Fruit fly (Drosophila melanogaster) whole organism, pupa: ENCODE data around the gene RhoGAP19D.

Experiments
- CG10348 ChIP-seq: fragments of 200-800 bp; sonication (Bioruptor generic); IDR thresholded peaks from 2 replicates; pipeline ENCODE4 v1.3.6; 2022; ENCODE audit warnings: missing biosample characterization, missing genetic modification characterization
- CG12605 ChIP-seq: fragments of 200-800 bp; sonication (Bioruptor generic); IDR thresholded peaks from 2 replicates; pipeline ENCODE4 v1.3.6; 2022; ENCODE audit warnings: missing biosample characterization, missing genetic modification characterization
- CG13204 ChIP-seq: fragments of 200-800 bp; sonication (Bioruptor generic); optimal IDR thresholded peaks from 2 replicates; lab custom pipeline; 2018; ENCODE audit warnings: missing biosample characterization, mild to moderate bottlenecking, missing genetic modification characterization, moderate library complexity
- CG14655 ChIP-seq: fragments of 200-800 bp; sonication (Bioruptor generic); optimal IDR thresholded peaks from 3 replicates; lab custom pipeline; 2017; ENCODE audit warnings: mild to moderate bottlenecking, missing biosample characterization, missing genetic modification reagents, missing genetic modification characterization
- CG15710 ChIP-seq: fragments of 200-800 bp; sonication (Bioruptor generic); optimal IDR thresholded peaks from 2 replicates; lab custom pipeline; 2018; ENCODE audit warnings: missing biosample characterization, mild to moderate bottlenecking, missing genetic modification characterization, moderate library complexity
- CG17806 ChIP-seq: fragments of 200-800 bp; sonication (Bioruptor generic); optimal IDR thresholded peaks from 2 replicates; lab custom pipeline; 2018; ENCODE audit warnings: missing biosample characterization, mild to moderate bottlenecking, missing genetic modification characterization, moderate library complexity
- CG32121 ChIP-seq: fragments of 200-800 bp; sonication (Bioruptor generic); IDR thresholded peaks from 2 replicates; pipeline ENCODE4 v1.3.6; 2022; ENCODE audit warnings: missing biosample characterization, missing genetic modification characterization
- CG34367 ChIP-seq: fragments of 200-800 bp; sonication (Bioruptor generic); optimal IDR thresholded peaks from 2 replicates; lab custom pipeline; 2018; ENCODE audit warnings: missing biosample characterization, mild to moderate bottlenecking, missing genetic modification characterization
- CG4496 ChIP-seq: fragments of 200-800 bp; sonication (Bioruptor generic); IDR thresholded peaks from 3 replicates; pipeline ENCODE4 v1.3.6; 2022; ENCODE audit warnings: missing biosample characterization, missing genetic modification characterization
- CG8159 ChIP-seq: fragments of 200-800 bp; sonication (Bioruptor generic); optimal IDR thresholded peaks from 3 replicates; lab custom pipeline; 2018; ENCODE audit warnings: missing biosample characterization, mild to moderate bottlenecking, missing genetic modification characterization, moderate library complexity
- CG8301 ChIP-seq: fragments of 200-800 bp; sonication (Bioruptor generic); optimal IDR thresholded peaks from 2 replicates; lab custom pipeline; 2018; ENCODE audit warnings: missing biosample characterization, mild to moderate bottlenecking, missing genetic modification characterization
- CG9948 ChIP-seq: fragments of 200-800 bp; sonication (Bioruptor generic); optimal IDR thresholded peaks from 2 replicates; lab custom pipeline; 2018; ENCODE audit warnings: missing biosample characterization, mild to moderate bottlenecking, missing genetic modification characterization, moderate library complexity
- D1 ChIP-seq: fragments of 200-800 bp; sonication (Bioruptor generic); optimal IDR thresholded peaks from 2 replicates; lab custom pipeline; 2018; ENCODE audit warnings: missing biosample characterization, mild to moderate bottlenecking, missing genetic modification characterization, moderate library complexity
- EcR ChIP-seq: fragments of 200-800 bp; sonication (Bioruptor generic); optimal IDR thresholded peaks from 3 replicates; lab custom pipeline; 2019; ENCODE audit warnings: missing biosample characterization, missing genetic modification characterization, mild to moderate bottlenecking, moderate library complexity, missing genetic modification reagents
- Ets98B ChIP-seq: fragments of 200-800 bp; sonication (Bioruptor generic); IDR thresholded peaks from 2 replicates; pipeline ENCODE4 v1.3.6; 2022; ENCODE audit warnings: missing biosample characterization, missing genetic modification characterization
- Pif1A ChIP-seq: fragments of 200-800 bp; sonication (Bioruptor generic); optimal IDR thresholded peaks from 3 replicates; lab custom pipeline; 2016; ENCODE audit warnings: missing biosample characterization, missing genetic modification characterization
- Pif1B ChIP-seq: fragments of 200-800 bp; sonication (Bioruptor generic); optimal IDR thresholded peaks from 3 replicates; lab custom pipeline; 2016; ENCODE audit warnings: missing biosample characterization, missing genetic modification characterization
- Snoo ChIP-seq: fragments of 200-800 bp; sonication (Bioruptor generic); optimal IDR thresholded peaks from 3 replicates; lab custom pipeline; 2017; ENCODE audit warnings: missing biosample characterization, mild to moderate bottlenecking, missing genetic modification characterization, inconsistent platforms
- fd96Ca ChIP-seq: fragments of 200-800 bp; sonication (Bioruptor generic); IDR thresholded peaks from 3 replicates; pipeline ENCODE4 v1.3.6; 2022; ENCODE audit warnings: missing biosample characterization, missing genetic modification characterization
- gl ChIP-seq: fragments of 200-800 bp; sonication (Bioruptor generic); optimal IDR thresholded peaks from 2 replicates; lab custom pipeline; 2018; ENCODE audit warnings: missing biosample characterization, mild to moderate bottlenecking, missing genetic modification characterization
- rn ChIP-seq: fragments of 200-800 bp; sonication (Bioruptor generic); IDR thresholded peaks from 2 replicates; pipeline ENCODE4 v1.3.6; 2022; ENCODE audit warnings: missing biosample characterization, missing genetic modification characterization

RhoGAP19D gene

DNA sequence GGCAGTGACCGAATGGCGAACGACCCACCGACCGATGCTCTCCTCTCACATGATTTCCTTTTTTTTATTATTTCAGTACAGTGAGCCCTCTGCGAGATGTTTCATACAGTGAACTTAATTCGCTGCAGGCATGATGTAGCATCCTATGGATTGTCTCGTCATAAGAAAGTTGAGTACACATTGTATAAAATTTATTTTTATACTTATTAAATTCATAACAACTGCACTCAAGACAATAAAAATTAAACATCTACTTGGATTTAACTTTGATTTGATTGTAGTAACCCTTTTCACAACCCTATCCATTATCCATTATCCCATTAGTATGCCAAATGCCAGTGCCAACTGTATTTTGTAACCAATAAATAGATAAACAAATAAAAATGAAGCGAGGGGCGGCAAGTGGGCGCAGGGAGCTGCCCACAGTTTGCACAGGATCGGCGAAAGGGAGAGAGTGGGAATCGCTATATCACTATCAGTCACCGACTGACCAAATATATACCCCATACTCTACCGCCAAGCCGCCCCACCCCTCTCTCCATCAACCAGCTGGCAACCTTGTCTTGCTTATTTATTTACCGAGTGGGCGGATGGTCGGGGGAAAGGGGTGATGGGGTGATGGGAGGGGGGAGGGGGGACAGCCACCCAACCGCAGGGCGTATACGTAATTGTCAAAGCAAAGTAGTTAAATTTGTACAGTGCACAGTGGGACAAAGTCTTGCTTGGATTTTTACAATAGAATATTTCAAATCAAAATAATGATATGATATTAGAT lies 27.5 kb downstream of the RhoGAP19D start:
- peak; percentile 51 for TF ChIP-seq Pif1A (GFP tag; lab: Kevin White, UChicago)
- no peak for TF ChIP-seq D1
- peak; percentile 56 for TF ChIP-seq CG8301
- peak; percentile 63 for TF ChIP-seq CG15710 (tag; lab: Kevin White, UChicago)
- no peak for TF ChIP-seq Snoo (tag; lab: Kevin White, UChicago)
- peak; percentile 54 for TF ChIP-seq Pif1B (GFP tag; lab: Kevin White, UChicago)
- peak; percentile 54; the same call in 2 of the 3 replicates for TF ChIP-seq fd96Ca (GFP tag; lab: Robert Waterston, UW)
- TF ChIP-seq CG12605 (GFP tag; lab: Robert Waterston, UW): no peak
- peak; percentile 29 for TF ChIP-seq CG34367 (tag; lab: Kevin White, UChicago)
- no peak for TF ChIP-seq CG13204 (GFP tag; lab: Kevin White, UChicago)
- no peak for TF ChIP-seq gl
- peak; percentile 46; the same call in 1 of the 3 replicates for TF ChIP-seq CG4496 (GFP tag; lab: Robert Waterston, UW)
- peak; percentile 72 for TF ChIP-seq CG14655 (GFP tag; lab: Kevin White, UChicago)
- TF ChIP-seq Ets98B (GFP tag; lab: Robert Waterston, UW): no peak
- peak; percentile 58 for TF ChIP-seq CG9948
- peak; percentile 78 for TF ChIP-seq CG8159 (tag; lab: Kevin White, UChicago)
- TF ChIP-seq CG17806 (tag; lab: Kevin White, UChicago): peak; percentile 63
- peak; percentile 45 for TF ChIP-seq EcR (GFP tag; lab: Kevin White, UChicago)
- no peak for TF ChIP-seq rn
- no peak for TF ChIP-seq CG10348 (GFP tag; lab: Robert Waterston, UW)
- TF ChIP-seq CG32121 (GFP tag; lab: Robert Waterston, UW): peak; percentile 66

- TF ChIP-seq CG10348 (GFP tag; lab: Robert Waterston, UW): no peak
- TF ChIP-seq, all 21 proteins: peak for 0
Measured at dm6 chrX:20481404-20481803, 29.1 kb downstream of the RhoGAP19D start.

DNA sequence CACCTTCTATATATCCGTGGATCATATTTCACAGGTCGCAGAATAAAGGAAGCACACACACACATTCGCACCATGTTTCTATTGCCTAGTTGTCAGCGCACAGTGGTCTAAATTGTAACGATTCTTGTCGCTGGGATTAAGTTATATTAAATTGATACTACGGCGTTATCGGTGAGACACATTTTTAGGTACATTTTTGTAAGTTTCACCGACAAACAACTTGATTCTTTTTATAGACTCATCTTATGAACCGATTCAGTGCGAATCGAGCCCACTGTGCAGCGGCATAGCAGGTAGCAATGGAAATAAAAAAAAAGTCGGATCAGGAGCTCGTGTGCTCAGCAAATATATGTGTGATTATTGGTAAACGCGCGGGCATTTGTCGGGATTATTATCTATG lies 30.1 kb downstream of the RhoGAP19D start:
- TF ChIP-seq CG9948 (peak; percentile 72), CG17806 (tag; lab: Kevin White, UChicago) (peak; percentile 62), gl (no peak), CG4496 (GFP tag; lab: Robert Waterston, UW) (peak; percentile 86), CG15710 (tag; lab: Kevin White, UChicago) (peak; percentile 42), CG8159 (tag; lab: Kevin White, UChicago) (peak; percentile 61), EcR (GFP tag; lab: Kevin White, UChicago) (no peak), Ets98B (GFP tag; lab: Robert Waterston, UW) (peak; percentile 73), Pif1A (GFP tag; lab: Kevin White, UChicago) (peak; percentile 79), CG10348 (GFP tag; lab: Robert Waterston, UW) (peak; percentile 32; the same call in 1 of the 2 replicates), CG32121 (GFP tag; lab: Robert Waterston, UW) (peak; percentile 58; the same call in 1 of the 2 replicates), CG8301 (no peak), CG34367 (tag; lab: Kevin White, UChicago) (peak; percentile 68), CG13204 (GFP tag; lab: Kevin White, UChicago) (no peak), CG12605 (GFP tag; lab: Robert Waterston, UW) (peak; percentile 51; the same call in 1 of the 2 replicates), rn (no peak), D1 (no peak), Snoo (tag; lab: Kevin White, UChicago) (peak; percentile 72), Pif1B (GFP tag; lab: Kevin White, UChicago) (peak; percentile 76), CG14655 (GFP tag; lab: Kevin White, UChicago) (no peak), fd96Ca (GFP tag; lab: Robert Waterston, UW) (peak; percentile 86)

DNA sequence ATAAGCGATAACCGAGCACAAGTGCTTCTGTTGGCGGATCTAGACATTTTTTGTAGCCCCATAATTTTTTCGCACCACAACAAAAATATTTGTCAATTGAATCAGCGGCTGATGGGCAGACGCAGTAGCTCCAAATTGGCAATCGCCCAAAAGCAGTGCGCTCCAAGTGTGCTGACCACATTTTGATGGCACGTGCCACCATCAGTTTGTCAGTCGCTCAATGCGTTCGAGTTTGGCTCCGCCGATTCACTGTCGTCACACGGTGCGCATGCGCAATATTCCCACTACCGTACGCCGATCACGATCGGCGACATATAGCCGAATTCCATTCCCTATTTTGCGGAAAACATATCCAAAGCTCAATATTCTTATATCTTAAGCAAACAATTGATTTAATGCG lies 31.8 kb downstream of the RhoGAP19D start:
- TF ChIP-seq CG34367 (tag; lab: Kevin White, UChicago): no peak
- no peak for TF ChIP-seq fd96Ca (GFP tag; lab: Robert Waterston, UW)
- no peak for TF ChIP-seq CG8159 (tag; lab: Kevin White, UChicago)
- TF ChIP-seq Pif1B (GFP tag; lab: Kevin White, UChicago): no peak
- no peak for TF ChIP-seq CG13204 (GFP tag; lab: Kevin White, UChicago)
- no peak for TF ChIP-seq CG8301
- TF ChIP-seq CG17806 (tag; lab: Kevin White, UChicago): no peak
- no peak for TF ChIP-seq gl
- no peak for TF ChIP-seq CG10348 (GFP tag; lab: Robert Waterston, UW)
- TF ChIP-seq CG32121 (GFP tag; lab: Robert Waterston, UW): no peak
- TF ChIP-seq EcR (GFP tag; lab: Kevin White, UChicago): no peak
- TF ChIP-seq CG14655 (GFP tag; lab: Kevin White, UChicago): no peak
- no peak for TF ChIP-seq Pif1A (GFP tag; lab: Kevin White, UChicago)

- TF ChIP-seq CG32121 (GFP tag; lab: Robert Waterston, UW): no peak
- TF ChIP-seq CG8159 (tag; lab: Kevin White, UChicago): no peak
Measured at dm6 chrX:20470701-20471100, 39.8 kb downstream of the RhoGAP19D start.

dm6 chrX:20468192-20468591 lies 42.3 kb downstream of the RhoGAP19D start:
- peak; percentile 10 for TF ChIP-seq CG17806 (tag; lab: Kevin White, UChicago)
- no peak for TF ChIP-seq CG14655 (GFP tag; lab: Kevin White, UChicago)
- TF ChIP-seq CG4496 (GFP tag; lab: Robert Waterston, UW): peak; percentile 84
- peak; percentile 9 for TF ChIP-seq EcR (GFP tag; lab: Kevin White, UChicago)
- TF ChIP-seq CG8301: peak; percentile 50
- peak; percentile 42 for TF ChIP-seq CG34367 (tag; lab: Kevin White, UChicago)
- peak; percentile 22 for TF ChIP-seq CG15710 (tag; lab: Kevin White, UChicago)
- no peak for TF ChIP-seq CG13204 (GFP tag; lab: Kevin White, UChicago)
- peak; percentile 75 for TF ChIP-seq CG32121 (GFP tag; lab: Robert Waterston, UW)
- TF ChIP-seq Pif1A (GFP tag; lab: Kevin White, UChicago): no peak
- peak; percentile 52 for TF ChIP-seq Pif1B (GFP tag; lab: Kevin White, UChicago)
- no peak for TF ChIP-seq CG8159 (tag; lab: Kevin White, UChicago)
- no peak for TF ChIP-seq CG10348 (GFP tag; lab: Robert Waterston, UW)
- TF ChIP-seq CG9948: peak; percentile 12
- TF ChIP-seq fd96Ca (GFP tag; lab: Robert Waterston, UW): peak; percentile 58; the same call in 2 of the 3 replicates
- no peak for TF ChIP-seq Snoo (tag; lab: Kevin White, UChicago)
- TF ChIP-seq D1: no peak
- peak; percentile 77 for TF ChIP-seq CG12605 (GFP tag; lab: Robert Waterston, UW)
- TF ChIP-seq gl: peak; percentile 59
- no peak for TF ChIP-seq rn
- TF ChIP-seq Ets98B (GFP tag; lab: Robert Waterston, UW): peak; percentile 80
- TF ChIP-seq, all 21 proteins: peak for 13
